Fruit fly (Drosophila melanogaster) whole organism, wandering third instar larva: ENCODE measurements around the gene Rac2.

Source experiments
- br ChIP-seq: fragments of 200-800 bp; sonication (Bioruptor generic); optimal IDR thresholded peaks from 2 replicates; lab custom pipeline; 2016; ENCODE audit warnings: missing biosample characterization, missing genetic modification characterization
- dmrt93B ChIP-seq: fragments of 200-800 bp; sonication (Bioruptor generic); optimal IDR thresholded peaks from 2 replicates; lab custom pipeline; 2018; ENCODE audit warnings: missing biosample characterization, mild to moderate bottlenecking, missing genetic modification characterization
- woc ChIP-seq: sonication (Bioruptor generic); optimal IDR thresholded peaks from 2 replicates; lab custom pipeline; 2016; ENCODE audit warnings: missing biosample characterization, mild to moderate bottlenecking, missing genetic modification characterization

DNA sequence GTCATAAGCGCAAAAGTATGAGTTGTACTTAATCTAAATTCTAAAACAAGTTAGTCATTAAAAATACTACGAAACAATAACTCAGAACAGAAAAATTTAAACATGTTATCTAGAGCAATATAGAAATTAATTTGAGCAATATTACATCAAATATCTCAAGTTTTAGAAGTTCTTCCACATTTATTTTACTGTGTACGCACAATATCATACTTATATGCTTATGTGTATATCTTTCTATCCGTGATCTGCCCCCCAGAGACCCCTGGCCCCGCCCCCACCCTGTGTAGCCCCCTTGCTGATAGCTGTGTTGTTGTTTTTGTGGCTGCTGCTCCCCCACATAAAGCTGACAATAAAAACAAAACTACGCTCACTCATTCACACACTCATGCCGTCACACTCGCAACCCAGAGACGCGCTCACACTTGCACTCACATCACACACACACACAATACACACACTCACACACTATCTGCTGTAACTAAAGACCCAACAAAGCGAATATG is 1.6 kb downstream of the Rac2 start:
- TF ChIP-seq woc (GFP tag; lab: Kevin White, UChicago) (no peak), dmrt93B (GFP tag; lab: Kevin White, UChicago) (no peak), br (no peak)
